Worm (Caenorhabditis elegans) whole organism, L4 larva: ENCODE results near the gene bath-26.
A peak's percentile ranks its signal among the peaks of the same experiment; 100 is the strongest.

ENCODE experiments used
- D1046.2 ChIP-seq: fragments of 200-800 bp; sonication (Bioruptor generic); IDR thresholded peaks from 2 replicates; pipeline ENCODE4 v1.3.6; 2022; ENCODE audit warnings: missing genetic modification characterization, missing compliant biosample characterization
- F10B5.3 ChIP-seq: sonication (generic microtip); optimal IDR thresholded peaks from 2 replicates; lab custom pipeline; 2016; ENCODE audit warnings: mild to moderate bottlenecking, missing genetic modification characterization, missing compliant biosample characterization
- F37D6.2 ChIP-seq: sonication (generic microtip); optimal IDR thresholded peaks from 2 replicates; lab custom pipeline; 2016; ENCODE audit warnings: mild to moderate bottlenecking, missing genetic modification characterization, missing compliant biosample characterization
- T26A8.4 ChIP-seq: fragments of 200-800 bp; sonication (Bioruptor generic); IDR thresholded peaks from 2 replicates; pipeline ENCODE4 v1.3.6; 2022; ENCODE audit warnings: missing genetic modification characterization, missing compliant biosample characterization
- ZK337.2 ChIP-seq: fragments of 200-800 bp; sonication (Bioruptor generic); IDR thresholded peaks from 2 replicates; pipeline ENCODE4 v1.3.6; 2022; ENCODE audit warnings: missing genetic modification reagents, missing genetic modification characterization, missing compliant biosample characterization
- aha-1 ChIP-seq: fragments of 150-350 bp; peaks from one replicate; lab custom pipeline; 2014; ENCODE audit warnings: missing biosample characterization, missing genetic modification characterization
- aly-2 ChIP-seq: sonication (generic microtip); optimal IDR thresholded peaks from 2 replicates; lab custom pipeline; 2018; ENCODE audit warnings: missing biosample characterization, missing genetic modification characterization
- ama-1 ChIP-seq: fragments of 150-350 bp; optimal IDR thresholded peaks from 2 replicates; lab custom pipeline; 2014; ENCODE audit warnings: inconsistent platforms, mixed read lengths
- arid-1 ChIP-seq: fragments of 200-800 bp; sonication (Bioruptor generic); conservative IDR thresholded peaks from 2 replicates; pipeline ENCODE4 v1.3.6; 2022; ENCODE audit warnings: missing genetic modification reagents, missing genetic modification characterization, missing compliant biosample characterization
- attf-4 ChIP-seq: sonication (generic microtip); optimal IDR thresholded peaks from 3 replicates; lab custom pipeline; 2017; ENCODE audit warnings: missing biosample characterization, missing genetic modification characterization
- ceh-20 ChIP-seq: fragments of 200-800 bp; sonication (Bioruptor generic); IDR thresholded peaks from 2 replicates; pipeline ENCODE4 v1.3.6; 2022; ENCODE audit warnings: missing genetic modification reagents, missing genetic modification characterization, missing compliant biosample characterization
- ctbp-1 ChIP-seq: fragments of 200-800 bp; sonication (Bioruptor generic); IDR thresholded peaks from 2 replicates; pipeline ENCODE4 v1.3.6; 2022; ENCODE audit warnings: missing genetic modification reagents, missing genetic modification characterization, missing compliant biosample characterization
- daf-8 ChIP-seq: fragments of 200-800 bp; sonication (Bioruptor generic); IDR thresholded peaks from 2 replicates; pipeline ENCODE4 v1.3.6; 2022; ENCODE audit warnings: missing genetic modification characterization, missing compliant biosample characterization
- dmd-6 ChIP-seq: fragments of 200-800 bp; sonication (Bioruptor generic); IDR thresholded peaks from 2 replicates; pipeline ENCODE4 v1.3.6; 2022; ENCODE audit warnings: missing genetic modification reagents, missing genetic modification characterization, missing compliant biosample characterization
- dmd-9 ChIP-seq: fragments of 200-800 bp; sonication (Bioruptor generic); IDR thresholded peaks from 2 replicates; pipeline ENCODE4 v1.3.6; 2022; ENCODE audit warnings: missing genetic modification reagents, missing genetic modification characterization, missing compliant biosample characterization
- egl-27 ChIP-seq: sonication (generic microtip); optimal IDR thresholded peaks from 3 replicates; lab custom pipeline; 2017; ENCODE audit warnings: missing biosample characterization, missing genetic modification reagents, missing genetic modification characterization
- gei-8 ChIP-seq: fragments of 200-800 bp; sonication (Bioruptor generic); optimal IDR thresholded peaks from 2 replicates; lab custom pipeline; 2018; ENCODE audit warnings: mild to moderate bottlenecking, missing genetic modification characterization, missing compliant biosample characterization
- hlh-11 ChIP-seq: fragments of 200-800 bp; sonication (Bioruptor generic); optimal IDR thresholded peaks from 2 replicates; lab custom pipeline; 2018; ENCODE audit warnings: mild to moderate bottlenecking, missing genetic modification characterization, missing compliant biosample characterization
- jun-1 ChIP-seq: fragments of 150-350 bp; optimal IDR thresholded peaks from 2 replicates; lab custom pipeline; 2014; ENCODE audit warnings: missing biosample characterization, missing genetic modification reagents, missing genetic modification characterization
- lin-29 ChIP-seq: fragments of 200-800 bp; sonication (Bioruptor generic); IDR thresholded peaks from 2 replicates; pipeline ENCODE4 v1.3.6; 2022; ENCODE audit warnings: missing genetic modification reagents, missing genetic modification characterization, missing compliant biosample characterization
- lin-38 ChIP-seq: fragments of 200-800 bp; sonication (Bioruptor generic); IDR thresholded peaks from 2 replicates; pipeline ENCODE4 v1.3.6; 2022; ENCODE audit warnings: missing genetic modification reagents, missing genetic modification characterization, missing compliant biosample characterization
- lir-3 ChIP-seq: sonication (generic microtip); optimal IDR thresholded peaks from 2 replicates; lab custom pipeline; 2016; ENCODE audit warnings: mild to moderate bottlenecking, missing genetic modification characterization, missing compliant biosample characterization
- lsy-2 ChIP-seq, 2 experiments: fragments of 150-350 bp in 1 of 2; sonication (generic microtip) in 1 of 2; optimal IDR thresholded peaks; 2 replicates each; lab custom pipeline; 2014 to 2017; ENCODE audit warnings: missing biosample characterization in 2 of 2, missing genetic modification characterization in 2 of 2
- madf-5 ChIP-seq, 2 experiments: fragments of 200-800 bp; sonication (Bioruptor generic); IDR thresholded peaks; 2 replicates each; pipeline ENCODE4 v1.3.6; 2022; ENCODE audit warnings: missing compliant biosample characterization in 2 of 2, missing genetic modification characterization in 2 of 2
- madf-9 ChIP-seq: fragments of 200-800 bp; sonication (Bioruptor generic); conservative IDR thresholded peaks from 2 replicates; pipeline ENCODE4 v1.3.6; 2022; ENCODE audit warnings: missing genetic modification reagents, missing genetic modification characterization, missing compliant biosample characterization
- nhr-28 ChIP-seq: fragments of 150-350 bp; optimal IDR thresholded peaks from 2 replicates; lab custom pipeline; 2014; ENCODE audit warnings: missing biosample characterization, missing genetic modification characterization
- nhr-41 ChIP-seq: fragments of 200-800 bp; sonication (Bioruptor generic); IDR thresholded peaks from 2 replicates; pipeline ENCODE4 v1.3.6; 2022; ENCODE audit warnings: missing genetic modification reagents, missing genetic modification characterization, missing compliant biosample characterization
- nhr-6 ChIP-seq: fragments of 150-350 bp; optimal IDR thresholded peaks from 2 replicates; lab custom pipeline; 2014; ENCODE audit warnings: missing biosample characterization, missing genetic modification characterization
- nhr-76 ChIP-seq: fragments of 150-350 bp; optimal IDR thresholded peaks from 2 replicates; lab custom pipeline; 2014; ENCODE audit warnings: missing biosample characterization, missing genetic modification characterization
- php-3 ChIP-seq: fragments of 200-800 bp; sonication (Bioruptor generic); IDR thresholded peaks from 2 replicates; pipeline ENCODE4 v1.3.6; 2022; ENCODE audit warnings: missing genetic modification reagents, missing genetic modification characterization, missing compliant biosample characterization
- rbr-2 ChIP-seq: sonication (generic microtip); optimal IDR thresholded peaks from 2 replicates; lab custom pipeline; 2016; ENCODE audit warnings: missing genotype, missing genetic modification characterization, missing compliant biosample characterization
- saeg-2 ChIP-seq: fragments of 200-800 bp; sonication (Bioruptor generic); IDR thresholded peaks from 2 replicates; pipeline ENCODE4 v1.3.6; 2022; ENCODE audit warnings: missing genetic modification reagents, missing genetic modification characterization, missing compliant biosample characterization
- sdz-12 ChIP-seq: fragments of 200-800 bp; sonication (Bioruptor generic); optimal IDR thresholded peaks from 2 replicates; lab custom pipeline; 2018; ENCODE audit warnings: mild to moderate bottlenecking, missing genetic modification characterization, missing compliant biosample characterization
- spr-3 ChIP-seq: fragments of 200-800 bp; sonication (Bioruptor generic); optimal IDR thresholded peaks from 2 replicates; lab custom pipeline; 2018; ENCODE audit warnings: mild to moderate bottlenecking, missing genetic modification characterization, missing compliant biosample characterization
- unc-130 ChIP-seq: sonication (generic microtip); optimal IDR thresholded peaks from 2 replicates; lab custom pipeline; 2016; ENCODE audit warnings: missing genetic modification reagents, missing genetic modification characterization, missing compliant biosample characterization
- vab-7 ChIP-seq: fragments of 200-800 bp; sonication (Bioruptor generic); IDR thresholded peaks from 2 replicates; pipeline ENCODE4 v1.3.6; 2022; ENCODE audit warnings: missing genetic modification reagents, missing genetic modification characterization, missing compliant biosample characterization
- zag-1 ChIP-seq: fragments of 150-350 bp; optimal IDR thresholded peaks from 2 replicates; lab custom pipeline; 2014; ENCODE audit warnings: missing biosample characterization, missing genetic modification characterization
- zip-11 ChIP-seq: fragments of 200-800 bp; sonication (Bioruptor generic); IDR thresholded peaks from 2 replicates; pipeline ENCODE4 v1.3.6; 2022; ENCODE audit warnings: missing genetic modification characterization, missing compliant biosample characterization

The bath-26 gene

DNA sequence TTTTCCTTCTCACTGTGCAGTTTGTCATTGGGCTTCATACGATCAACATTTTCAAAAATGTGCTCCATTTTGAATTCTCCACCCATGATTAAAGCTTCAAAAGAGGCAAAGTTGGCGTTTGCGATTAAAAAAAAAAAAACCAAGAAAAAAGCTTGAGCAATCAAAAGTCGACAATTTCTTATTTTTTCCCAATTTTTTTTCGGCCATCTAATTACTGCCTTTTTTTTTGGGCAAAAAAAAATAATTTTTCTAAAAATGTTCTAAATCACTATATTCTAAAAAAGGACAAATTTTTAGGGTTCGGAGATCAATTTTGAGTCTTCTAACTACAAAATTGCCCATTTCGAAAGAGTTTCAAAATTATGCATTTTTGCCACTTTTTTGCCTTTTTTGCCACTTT, 24.5 kb downstream of the bath-26 start, which contains the start of gene K05F6.10:
TSS of gene K05F6.10 (minus strand) at position 101 of the 400 bp plus-strand sequence.
- TF ChIP-seq sdz-12 (GFP tag; lab: Kevin White, UChicago) (no peak), lir-3 (tag; lab: Kevin White, UChicago) (no peak), ceh-20 (no peak), spr-3 (GFP tag; lab: Kevin White, UChicago) (no peak), nhr-41 (GFP tag; lab: Robert Waterston, UW) (no peak), nhr-6 (tag; lab: Kevin White, UChicago) (no peak), lin-38 (GFP tag; lab: Robert Waterston, UW) (no peak), ama-1 (lab: Kevin White, UChicago) (no peak), dmd-9 (GFP tag; lab: Robert Waterston, UW) (no peak), hlh-11 (tag; lab: Kevin White, UChicago) (no peak), arid-1 (no peak), unc-130 (GFP tag; lab: Kevin White, UChicago) (no peak), ZK337.2 (GFP tag; lab: Robert Waterston, UW) (no peak), D1046.2 (no peak), ctbp-1 (no peak), lin-29 (GFP tag; lab: Robert Waterston, UW) (no peak), daf-8 (GFP tag; lab: Robert Waterston, UW) (no peak), F10B5.3 (no peak), dmd-6 (GFP tag; lab: Robert Waterston, UW) (no peak), aly-2 (tag; lab: Kevin White, UChicago) (no peak)

DNA sequence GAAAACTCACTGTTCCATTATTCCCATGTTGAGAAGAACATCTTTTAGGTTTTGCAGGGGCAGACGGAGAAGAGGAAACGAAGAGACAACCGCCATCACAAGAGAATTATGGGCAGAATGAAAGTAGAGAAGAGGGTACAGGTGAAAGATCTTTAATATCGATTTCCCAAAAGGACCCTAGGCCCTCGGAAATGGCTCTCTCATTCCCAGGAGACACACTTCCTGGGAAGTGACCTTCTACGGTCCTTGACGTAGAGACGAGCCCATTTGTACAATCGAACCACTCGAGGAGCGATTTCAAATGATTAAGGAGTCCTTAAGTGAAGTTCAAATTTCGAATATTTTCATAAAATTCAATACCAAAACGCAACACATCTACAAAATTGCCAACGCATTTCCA, 29.5 kb downstream of the bath-26 start, which contains the start of gene fbxb-46:
TSS of gene fbxb-46 (minus strand) at position 101 of the 400 bp plus-strand sequence.
- TF ChIP-seq hlh-11 (tag; lab: Kevin White, UChicago) (no peak), nhr-76 (tag; lab: Kevin White, UChicago) (no peak), zip-11 (GFP tag; lab: Robert Waterston, UW) (no peak), gei-8 (GFP tag; lab: Kevin White, UChicago) (no peak), egl-27 (no peak), aly-2 (tag; lab: Kevin White, UChicago) (no peak), vab-7 (GFP tag; lab: Robert Waterston, UW) (no peak), madf-9 (no peak), rbr-2 (no peak), lsy-2 (tag; optimal IDR thresholded peaks at IDR 0.05; lab: Kevin White, UChicago) (no peak), jun-1 (tag; lab: Kevin White, UChicago) (no peak), madf-5 (GFP tag; IDR thresholded peaks at IDR 0.05; lab: Robert Waterston, UW) (no peak), nhr-28 (no peak), saeg-2 (GFP tag; lab: Robert Waterston, UW) (no peak), nhr-41 (GFP tag; lab: Robert Waterston, UW) (no peak), T26A8.4 (GFP tag; lab: Robert Waterston, UW) (no peak)

- TF ChIP-seq aha-1 (tag; lab: Kevin White, UChicago) (peak; percentile 71), zag-1 (tag; lab: Kevin White, UChicago) (no peak)
These were observed 32.3 kb downstream of the bath-26 start, which contains the start of gene fbxb-49 for ce11 chrII:1568214-1568613. Gene fbxb-49 (plus strand): TSS chrII:1568514.

DNA sequence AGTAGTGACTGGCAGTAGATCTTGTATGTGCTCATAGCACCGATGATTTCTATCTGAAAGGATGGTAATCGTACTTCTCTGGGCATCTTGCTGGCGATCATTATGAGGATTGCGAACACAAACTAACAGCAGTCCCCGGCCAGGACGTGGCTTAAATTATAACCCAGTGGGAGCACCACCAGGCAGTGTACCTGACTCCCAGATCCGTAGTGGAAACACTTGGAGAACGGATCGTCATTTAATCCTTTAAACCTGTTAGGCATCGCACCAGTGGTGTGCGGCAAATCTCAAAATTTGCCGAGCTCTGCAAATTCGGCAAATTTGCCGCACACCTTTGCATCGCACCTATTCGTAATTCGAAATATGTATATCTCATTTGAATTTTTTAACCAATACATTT, 32.9 kb downstream of the bath-26 start, which contains the start of gene K05F6.8:
TSS of gene K05F6.8 (minus strand) at position 101 of the 400 bp plus-strand sequence.
- no peak for TF ChIP-seq php-3 (GFP tag; lab: Robert Waterston, UW)
- TF ChIP-seq attf-4 (tag; lab: Kevin White, UChicago), result no peak
- TF ChIP-seq F37D6.2 (tag; lab: Kevin White, UChicago), result no peak
